Worm (Caenorhabditis elegans) whole organism, L1 larva: ENCODE measurements around the gene F10E7.6.
"Not testable (repeated sequence)": the region's sequence is repeated elsewhere in the genome, so short reads cannot be mapped to it uniquely, and the experiment has no call there.

Source experiments
- C16A3.4 ChIP-seq: fragments of 150-350 bp; optimal IDR thresholded peaks from 2 replicates; lab custom pipeline; 2014; ENCODE audit warnings: missing biosample characterization, missing genetic modification characterization
- C34B4.2 ChIP-seq: sonication (generic microtip); optimal IDR thresholded peaks from 2 replicates; lab custom pipeline; 2017; ENCODE audit warnings: mild to moderate bottlenecking, missing genetic modification characterization, missing compliant biosample characterization
- F16B12.6 ChIP-seq: fragments of 150-350 bp; optimal IDR thresholded peaks from 2 replicates; lab custom pipeline; 2014; ENCODE audit warnings: missing biosample characterization, missing genetic modification characterization
- Y116A8C.19 ChIP-seq: sonication (generic microtip); optimal IDR thresholded peaks from 2 replicates; lab custom pipeline; 2016; ENCODE audit warnings: missing compliant biosample characterization, missing genetic modification characterization, borderline replicate concordance
- ama-1 ChIP-seq: fragments of 150-350 bp; optimal IDR thresholded peaks from 2 replicates; lab custom pipeline; 2014
- blmp-1 ChIP-seq: fragments of 150-350 bp; optimal IDR thresholded peaks from 2 replicates; lab custom pipeline; 2014; ENCODE audit warnings: missing biosample characterization, missing genetic modification characterization
- ceh-8 ChIP-seq: fragments of 200-800 bp; sonication (Bioruptor generic); optimal IDR thresholded peaks from 2 replicates; lab custom pipeline; 2018; ENCODE audit warnings: mild to moderate bottlenecking, missing genetic modification characterization, moderate library complexity, missing compliant biosample characterization
- ces-1 ChIP-seq: fragments of 150-350 bp; optimal IDR thresholded peaks from 2 replicates; lab custom pipeline; 2014; ENCODE audit warnings: missing biosample characterization, missing genetic modification reagents, missing genetic modification characterization
- dpl-1 ChIP-seq, 3 experiments: fragments of 150-350 bp in 2 of 3; sonication (generic microtip) in 1 of 3; optimal IDR thresholded peaks; 2 replicates each; lab custom pipeline; 2014 to 2017; ENCODE audit warnings: missing biosample characterization in 3 of 3, missing genetic modification characterization in 3 of 3, missing genetic modification reagents in 3 of 3
- dsc-1 ChIP-seq: sonication (generic microtip); optimal IDR thresholded peaks from 2 replicates; lab custom pipeline; 2016; ENCODE audit warnings: mild to moderate bottlenecking, missing genetic modification characterization, missing compliant biosample characterization
- egl-13 ChIP-seq: sonication (generic microtip); optimal IDR thresholded peaks from 2 replicates; lab custom pipeline; 2016; ENCODE audit warnings: missing genotype, missing genetic modification reagents, missing genetic modification characterization, missing compliant biosample characterization
- egl-27 ChIP-seq, 2 experiments: fragments of 150-350 bp in 1 of 2; sonication (generic microtip); optimal IDR thresholded peaks; 3 replicates each; lab custom pipeline; 2017 to 2018; ENCODE audit warnings: missing biosample characterization in 2 of 2, missing genetic modification characterization in 2 of 2, missing genetic modification reagents in 2 of 2
- elt-3 ChIP-seq, 6 experiments: fragments of 150-350 bp in 1 of 6; sonication (generic microtip); optimal IDR thresholded peaks; 2 replicates each; lab custom pipeline; 2017 to 2018; ENCODE audit warnings: missing biosample characterization in 6 of 6, missing genetic modification characterization in 6 of 6, inconsistent platforms in 1 of 6
- fkh-10 ChIP-seq: sonication (generic microtip); optimal IDR thresholded peaks from 2 replicates; lab custom pipeline; 2017; ENCODE audit warnings: missing biosample characterization, missing genetic modification reagents, missing genetic modification characterization
- fkh-8 ChIP-seq: sonication (generic microtip); optimal IDR thresholded peaks from 2 replicates; lab custom pipeline; 2016; ENCODE audit warnings: mild to moderate bottlenecking, missing genetic modification characterization, missing compliant biosample characterization
- grh-1 ChIP-seq: fragments of 200-800 bp; sonication (Bioruptor generic); IDR thresholded peaks from 2 replicates; pipeline ENCODE4 v1.3.6; 2022; ENCODE audit warnings: missing genetic modification reagents, missing genetic modification characterization, missing compliant biosample characterization
- isw-1 ChIP-seq: fragments of 200-800 bp; sonication (Bioruptor generic); IDR thresholded peaks from 2 replicates; pipeline ENCODE4 v1.3.6; 2022; ENCODE audit warnings: missing genetic modification characterization, missing compliant biosample characterization
- jun-1 ChIP-seq: fragments of 150-350 bp; optimal IDR thresholded peaks from 2 replicates; lab custom pipeline; 2014; ENCODE audit warnings: missing biosample characterization, missing genetic modification reagents, missing genetic modification characterization
- lin-14 ChIP-seq: fragments of 200-800 bp; sonication (Bioruptor generic); optimal IDR thresholded peaks from 2 replicates; lab custom pipeline; 2018; ENCODE audit warnings: mild to moderate bottlenecking, missing genetic modification characterization, moderate library complexity, missing compliant biosample characterization
- lin-35 ChIP-seq, 2 experiments: fragments of 150-350 bp; optimal IDR thresholded peaks; 2 replicates each; lab custom pipeline; 2014; ENCODE audit warnings: missing biosample characterization in 2 of 2, missing genetic modification characterization in 2 of 2, missing genetic modification reagents in 2 of 2
- lsy-2 ChIP-seq, 2 experiments: fragments of 150-350 bp; optimal IDR thresholded peaks; 2 replicates each; lab custom pipeline; 2014; ENCODE audit warnings: missing biosample characterization in 2 of 2, missing genetic modification characterization in 2 of 2
- mab-9 ChIP-seq: fragments of 200-800 bp; sonication (Bioruptor generic); IDR thresholded peaks from 2 replicates; pipeline ENCODE4 v1.3.6; 2022; ENCODE audit warnings: missing genetic modification reagents, missing genetic modification characterization, missing compliant biosample characterization
- mep-1 ChIP-seq: fragments of 150-350 bp; optimal IDR thresholded peaks from 2 replicates; lab custom pipeline; 2014; ENCODE audit warnings: missing biosample characterization, missing genetic modification characterization
- nhr-11 ChIP-seq: fragments of 150-350 bp; optimal IDR thresholded peaks from 2 replicates; lab custom pipeline; 2014; ENCODE audit warnings: missing biosample characterization, missing genetic modification characterization
- nhr-12 ChIP-seq: sonication (generic microtip); optimal IDR thresholded peaks from 2 replicates; lab custom pipeline; 2017; ENCODE audit warnings: missing biosample characterization, missing genetic modification characterization
- nhr-19 ChIP-seq: fragments of 200-800 bp; sonication (Bioruptor generic); conservative IDR thresholded peaks from 2 replicates; pipeline ENCODE4 v1.3.6; 2022; ENCODE audit warnings: missing genetic modification characterization, missing compliant biosample characterization
- nhr-28 ChIP-seq: fragments of 150-350 bp; optimal IDR thresholded peaks from 2 replicates; lab custom pipeline; 2014; ENCODE audit warnings: missing biosample characterization, missing genetic modification characterization
- nhr-71 ChIP-seq: sonication (generic microtip); optimal IDR thresholded peaks from 2 replicates; lab custom pipeline; 2016; ENCODE audit warnings: mild to moderate bottlenecking, missing genetic modification characterization, moderate library complexity, missing compliant biosample characterization
- nhr-76 ChIP-seq: sonication (generic microtip); optimal IDR thresholded peaks from 2 replicates; lab custom pipeline; 2017; ENCODE audit warnings: missing biosample characterization, missing genetic modification characterization
- nhr-77 ChIP-seq: fragments of 150-350 bp; optimal IDR thresholded peaks from 2 replicates; lab custom pipeline; 2014; ENCODE audit warnings: missing biosample characterization, missing genetic modification characterization
- nhr-90 ChIP-seq: sonication (generic microtip); optimal IDR thresholded peaks from 2 replicates; lab custom pipeline; 2016; ENCODE audit warnings: mild to moderate bottlenecking, missing genetic modification characterization, missing compliant biosample characterization; ENCODE audit not compliant: poor library complexity
- pag-3 ChIP-seq: sonication (generic microtip); optimal IDR thresholded peaks from 2 replicates; lab custom pipeline; 2017; ENCODE audit warnings: missing genetic modification characterization, mild to moderate bottlenecking, missing compliant biosample characterization, antibody characterized with exemption, borderline replicate concordance; ENCODE audit not compliant: insufficient read depth
- pax-3 ChIP-seq: fragments of 200-800 bp; sonication (Bioruptor generic); optimal IDR thresholded peaks from 2 replicates; lab custom pipeline; 2018; ENCODE audit warnings: mild to moderate bottlenecking, missing genetic modification characterization, moderate library complexity, missing compliant biosample characterization
- rnt-1 ChIP-seq: sonication (generic microtip); optimal IDR thresholded peaks from 2 replicates; lab custom pipeline; 2016; ENCODE audit warnings: mild to moderate bottlenecking, missing genetic modification characterization, moderate library complexity, missing compliant biosample characterization
- skn-1 ChIP-seq: fragments of 150-350 bp; optimal IDR thresholded peaks from 2 replicates; lab custom pipeline; 2014; ENCODE audit warnings: missing biosample characterization, missing genetic modification characterization
- swsn-7 ChIP-seq: sonication (generic microtip); optimal IDR thresholded peaks from 2 replicates; lab custom pipeline; 2016; ENCODE audit warnings: missing genetic modification characterization, missing compliant biosample characterization
- tbx-2 ChIP-seq: sonication (generic microtip); optimal IDR thresholded peaks from 2 replicates; lab custom pipeline; 2016; ENCODE audit warnings: missing genetic modification characterization, missing compliant biosample characterization
- unc-130 ChIP-seq: fragments of 150-350 bp; optimal IDR thresholded peaks from 2 replicates; lab custom pipeline; 2017; ENCODE audit warnings: missing biosample characterization, missing genetic modification characterization, inconsistent platforms
- unc-30 ChIP-seq: sonication (generic microtip); optimal IDR thresholded peaks from 2 replicates; lab custom pipeline; 2017; ENCODE audit warnings: missing biosample characterization, missing genetic modification characterization
- unc-86 ChIP-seq: sonication (generic microtip); optimal IDR thresholded peaks from 2 replicates; lab custom pipeline; 2016; ENCODE audit warnings: missing genetic modification characterization, missing compliant biosample characterization
- unc-98 ChIP-seq: fragments of 200-800 bp; sonication (Bioruptor generic); IDR thresholded peaks from 2 replicates; pipeline ENCODE4 v1.3.6; 2022; ENCODE audit warnings: missing genetic modification characterization, missing compliant biosample characterization
- vab-15 ChIP-seq: sonication (generic microtip); optimal IDR thresholded peaks from 2 replicates; lab custom pipeline; 2017; ENCODE audit warnings: missing genotype, mild to moderate bottlenecking, missing genetic modification characterization, missing compliant biosample characterization
- zag-1 ChIP-seq: fragments of 150-350 bp; optimal IDR thresholded peaks from 2 replicates; lab custom pipeline; 2014; ENCODE audit warnings: missing biosample characterization, missing genetic modification characterization
- zip-4 ChIP-seq: fragments of 200-800 bp; sonication (Bioruptor generic); optimal IDR thresholded peaks from 2 replicates; lab custom pipeline; 2018; ENCODE audit warnings: mild to moderate bottlenecking, missing genetic modification characterization, moderate library complexity, missing compliant biosample characterization
- ztf-11 ChIP-seq, 2 experiments: sonication (generic microtip); optimal IDR thresholded peaks; 2 replicates each; lab custom pipeline; 2016 to 2017; ENCODE audit warnings: missing genetic modification characterization in 2 of 2, missing biosample characterization in 1 of 2, missing compliant biosample characterization in 1 of 2
- ztf-4 ChIP-seq: fragments of 150-350 bp; optimal IDR thresholded peaks from 2 replicates; lab custom pipeline; 2014; ENCODE audit warnings: missing biosample characterization, missing genetic modification characterization

Gene F10E7.6

DNA sequence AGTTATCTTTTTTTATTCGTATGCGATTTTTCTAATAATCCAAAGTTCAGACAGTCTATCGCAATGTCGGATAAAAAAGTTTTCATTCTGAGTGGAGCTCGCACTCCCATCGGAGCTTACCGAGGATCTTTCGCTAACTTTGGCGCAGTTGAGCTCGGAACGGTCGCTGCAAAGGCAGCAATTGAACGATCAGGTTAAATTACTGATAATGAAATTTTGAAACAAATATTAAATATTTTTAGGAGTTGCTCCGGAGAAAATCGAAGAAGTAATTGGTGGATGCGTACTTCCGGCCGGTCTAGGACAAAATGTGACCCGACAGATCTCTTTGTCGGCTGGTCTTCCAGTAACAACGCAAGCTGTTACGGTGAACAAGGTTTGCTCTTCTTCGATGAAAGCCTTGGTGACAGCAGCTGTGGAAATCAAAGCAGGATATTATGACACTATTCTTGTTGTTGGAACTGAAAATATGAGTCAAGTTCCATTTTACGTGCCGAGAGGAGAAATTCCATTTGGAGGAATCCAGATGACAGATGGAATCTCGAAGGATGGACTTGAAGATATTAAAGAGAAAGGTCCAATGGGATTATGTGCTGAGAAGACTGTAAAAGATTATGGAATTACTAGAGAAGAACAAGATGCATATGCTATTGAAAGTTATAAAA is 37.2 kb upstream of the F10E7.6 start, which contains the start of gene T02G5.7:
Gene T02G5.7 (plus strand): TSS at position 51 of the 665 bp plus-strand sequence.
- TF ChIP-seq grh-1 (0 out of 2 replicates have a peak, but pooled peaks have one; percentile 5), fkh-10 (GFP tag; lab: Kevin White, UChicago) (no peak), nhr-90 (no peak), Y116A8C.19 (tag; lab: Kevin White, UChicago) (no peak)

DNA sequence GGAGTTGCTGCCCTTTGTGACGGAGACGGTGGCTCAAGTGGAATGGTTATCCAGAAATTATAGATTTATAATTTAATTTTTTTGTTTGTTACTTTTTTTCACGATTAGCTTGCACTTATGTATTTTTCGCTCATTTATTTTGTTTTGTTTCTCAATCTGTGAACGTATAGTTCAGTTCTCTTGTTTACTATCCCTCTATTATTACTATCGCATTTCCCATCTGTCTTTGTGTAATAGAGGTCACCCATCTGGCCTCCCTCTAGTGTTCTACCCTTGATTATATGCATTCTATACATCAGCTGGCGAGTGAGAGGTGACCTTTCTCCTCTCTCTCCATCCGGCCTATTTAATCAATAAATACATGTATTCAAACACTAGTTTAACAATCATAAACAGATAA is 28.9 kb upstream of the F10E7.6 start, which contains the start of the genes T02G5.14 and T02G5.15:
Gene T02G5.14 (plus strand): TSS at position 301 of the 400 bp plus-strand sequence.
Gene T02G5.15 (plus strand): TSS at position 301 of the 400 bp plus-strand sequence.
- TF ChIP-seq nhr-19; egl-13; blmp-1 (tag; lab: Kevin White, UChicago): not testable (repeated sequence)

DNA sequence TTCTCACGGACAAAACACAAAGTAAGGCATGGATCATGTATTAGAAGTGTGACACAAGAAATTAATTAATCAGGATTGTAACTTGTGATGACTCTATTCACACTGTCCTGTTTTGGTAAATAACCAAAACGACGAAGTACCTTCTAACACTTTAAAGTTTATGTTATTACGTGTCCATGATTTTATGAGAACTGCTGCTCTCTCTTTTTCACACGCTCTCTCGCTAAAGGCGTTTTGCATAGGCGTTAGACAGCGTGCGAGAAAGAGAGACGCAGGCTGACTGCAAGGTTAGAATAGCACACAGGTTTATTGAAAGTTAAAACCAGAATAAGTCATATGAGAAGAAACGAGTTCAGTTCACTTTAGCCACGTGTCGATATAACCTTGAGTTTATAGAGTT is 22.8 kb upstream of the F10E7.6 start:
- no peak for TF ChIP-seq unc-30 (tag; lab: Kevin White, UChicago)
- TF ChIP-seq nhr-90, result peak; percentile 59
- no peak for TF ChIP-seq nhr-28
- TF ChIP-seq ztf-11 (tag; optimal IDR thresholded peaks at IDR 0.05; lab: Kevin White, UChicago), result no peak
- TF ChIP-seq elt-3 (tag; optimal IDR thresholded peaks at IDR 0.05; lab: Kevin White, UChicago), result peak in 1 of 6 experiments; percentile 44
- TF ChIP-seq fkh-8, result no peak
- TF ChIP-seq blmp-1 (tag; lab: Kevin White, UChicago), result peak; percentile 12
- TF ChIP-seq ztf-4, result no peak
- TF ChIP-seq egl-27 (tag; optimal IDR thresholded peaks at IDR 0.05; lab: Kevin White, UChicago), result no peak
- TF ChIP-seq tbx-2 (tag; lab: Kevin White, UChicago), result no peak
- TF ChIP-seq unc-98 (GFP tag; lab: Robert Waterston, UW), result no peak
- TF ChIP-seq dsc-1 (tag; lab: Kevin White, UChicago), result peak; percentile 6
- TF ChIP-seq ces-1 (GFP tag; lab: Kevin White, UChicago), result no peak
- no peak for TF ChIP-seq C34B4.2
- TF ChIP-seq F16B12.6 (tag; lab: Kevin White, UChicago), result no peak
- no peak for TF ChIP-seq nhr-11 (tag; lab: Kevin White, UChicago)
- TF ChIP-seq lsy-2 (tag; optimal IDR thresholded peaks at IDR 0.05; lab: Kevin White, UChicago), result peak; percentile 26 to 54
- TF ChIP-seq ceh-8 (GFP tag; lab: Kevin White, UChicago), result no peak
- no peak for TF ChIP-seq nhr-12 (tag; lab: Kevin White, UChicago)
- TF ChIP-seq dpl-1 (GFP tag; optimal IDR thresholded peaks at IDR 0.05; lab: Kevin White, UChicago), result peak in 1 of 3 experiments; percentile 13
- peak; percentile 42 for TF ChIP-seq mep-1 (tag; lab: Kevin White, UChicago)
- TF ChIP-seq lin-14 (GFP tag; lab: Kevin White, UChicago), result peak; percentile 89
- TF ChIP-seq unc-86 (tag; lab: Kevin White, UChicago), result no peak
- TF ChIP-seq jun-1, result no peak
- no peak for TF ChIP-seq ama-1 (lab: Kevin White, UChicago)
- peak; percentile 24 for TF ChIP-seq pax-3 (tag; lab: Kevin White, UChicago)
- TF ChIP-seq C16A3.4 (tag; lab: Kevin White, UChicago), result no peak
- peak in 1 of 2 experiments; percentile 51 for TF ChIP-seq lin-35 (GFP tag; optimal IDR thresholded peaks at IDR 0.05; lab: Kevin White, UChicago)
- no peak for TF ChIP-seq zag-1 (tag; lab: Kevin White, UChicago)
- no peak for TF ChIP-seq zip-4 (GFP tag; lab: Kevin White, UChicago)
- TF ChIP-seq nhr-71 (tag; lab: Kevin White, UChicago), result peak; percentile 82
- no peak for TF ChIP-seq nhr-77 (tag; lab: Kevin White, UChicago)
- no peak for TF ChIP-seq egl-13
- TF ChIP-seq vab-15 (tag; lab: Kevin White, UChicago), result peak; percentile 69
- peak; percentile 12 for TF ChIP-seq rnt-1 (tag; lab: Kevin White, UChicago)
- no peak for TF ChIP-seq nhr-76 (tag; lab: Kevin White, UChicago)
- no peak for TF ChIP-seq pag-3
- TF ChIP-seq mab-9, result peak; percentile 39; the same call in 1 of the 2 replicates
- peak; percentile 47 for TF ChIP-seq swsn-7 (tag; lab: Kevin White, UChicago)
- no peak for TF ChIP-seq skn-1
- TF ChIP-seq unc-130 (tag; lab: Kevin White, UChicago), result no peak
- TF ChIP-seq isw-1 (GFP tag; lab: Robert Waterston, UW), result peak; percentile 12; the same call in 1 of the 2 replicates
